Fruit fly (Drosophila melanogaster) whole organism, embryonic: Measurements from ENCODE around the gene CG5021.
A peak's percentile ranks its signal among the peaks of the same experiment; 100 is the strongest.

Source experiments
- Aef1 ChIP-seq: fragments of 200-800 bp; sonication (Bioruptor generic); IDR thresholded peaks from 3 replicates; pipeline ENCODE4 v1.3.6; 2022; ENCODE audit warnings: missing biosample characterization, missing genetic modification characterization
- Antp ChIP-seq: fragments of 200-800 bp; sonication (Bioruptor generic); optimal IDR thresholded peaks from 3 replicates; lab custom pipeline; 2016; ENCODE audit warnings: missing biosample characterization, missing genetic modification characterization
- Bteb2 ChIP-seq: fragments of 200-800 bp; sonication (Bioruptor generic); optimal IDR thresholded peaks from 2 replicates; lab custom pipeline; 2016; ENCODE audit warnings: missing biosample characterization, missing genetic modification characterization
- CG10209 ChIP-seq: fragments of 200-800 bp; sonication (Bioruptor generic); optimal IDR thresholded peaks from 3 replicates; lab custom pipeline; 2017; ENCODE audit warnings: missing biosample characterization, mild to moderate bottlenecking, missing genetic modification characterization, missing genetic modification reagents
- CG12104 ChIP-seq: fragments of 200-800 bp; sonication (Bioruptor generic); optimal IDR thresholded peaks from 3 replicates; lab custom pipeline; 2016; ENCODE audit warnings: missing biosample characterization, missing genetic modification characterization
- CG12219 ChIP-seq: fragments of 200-800 bp; sonication (Bioruptor generic); optimal IDR thresholded peaks from 3 replicates; lab custom pipeline; 2018; ENCODE audit warnings: missing biosample characterization, mild to moderate bottlenecking, missing genetic modification characterization
- CG13287 ChIP-seq: fragments of 200-800 bp; sonication (Bioruptor generic); IDR thresholded peaks from 2 replicates; pipeline ENCODE4 v1.3.6; 2022; ENCODE audit warnings: missing biosample characterization, missing genetic modification characterization; ENCODE audit not compliant: partially characterized antibody
- CG13296 ChIP-seq: fragments of 200-800 bp; sonication (Bioruptor generic); optimal IDR thresholded peaks from 3 replicates; lab custom pipeline; 2018; ENCODE audit warnings: missing biosample characterization, mild to moderate bottlenecking, missing genetic modification characterization
- CG14667 ChIP-seq: fragments of 200-800 bp; sonication (Bioruptor generic); IDR thresholded peaks from 2 replicates; pipeline ENCODE4 v1.3.6; 2022; ENCODE audit warnings: missing biosample characterization, missing genetic modification characterization
- CG16863 ChIP-seq: fragments of 200-800 bp; sonication (Bioruptor generic); optimal IDR thresholded peaks from 3 replicates; lab custom pipeline; 2016; ENCODE audit warnings: missing biosample characterization, missing genetic modification characterization
- CG17568 ChIP-seq: fragments of 200-800 bp; sonication (Bioruptor generic); optimal IDR thresholded peaks from 2 replicates; lab custom pipeline; 2018; ENCODE audit warnings: missing biosample characterization, mild to moderate bottlenecking, missing genetic modification characterization, moderate library complexity
- CG17612 ChIP-seq: fragments of 200-800 bp; sonication (Bioruptor generic); IDR thresholded peaks from 2 replicates; pipeline ENCODE4 v1.3.6; 2022; ENCODE audit warnings: missing biosample characterization, missing genetic modification characterization
- CG1792 ChIP-seq: fragments of 200-800 bp; sonication (Bioruptor generic); optimal IDR thresholded peaks from 2 replicates; lab custom pipeline; 2016; ENCODE audit warnings: missing biosample characterization, missing genetic modification characterization
- CG18476 ChIP-seq: fragments of 200-800 bp; sonication (Bioruptor generic); optimal IDR thresholded peaks from 2 replicates; lab custom pipeline; 2016; ENCODE audit warnings: missing biosample characterization, mild to moderate bottlenecking, missing genetic modification characterization
- CG30403 ChIP-seq: fragments of 200-800 bp; sonication (Bioruptor generic); optimal IDR thresholded peaks from 3 replicates; lab custom pipeline; 2016; ENCODE audit warnings: missing biosample characterization, missing genetic modification characterization
- CG31365 ChIP-seq: fragments of 200-800 bp; sonication (Bioruptor generic); optimal IDR thresholded peaks from 2 replicates; lab custom pipeline; 2018; ENCODE audit warnings: missing biosample characterization, mild to moderate bottlenecking, missing genetic modification characterization
- CG4424 ChIP-seq: fragments of 200-800 bp; sonication (Bioruptor generic); optimal IDR thresholded peaks from 3 replicates; lab custom pipeline; 2016; ENCODE audit warnings: missing biosample characterization, missing genetic modification characterization
- CG6813 ChIP-seq: fragments of 200-800 bp; sonication (Bioruptor generic); optimal IDR thresholded peaks from 2 replicates; lab custom pipeline; 2017; ENCODE audit warnings: missing biosample characterization, missing genetic modification characterization, mild to moderate bottlenecking, moderate library complexity, missing genetic modification reagents
- CG7963 ChIP-seq: fragments of 200-800 bp; sonication (Bioruptor generic); IDR thresholded peaks from 3 replicates; pipeline ENCODE4 v1.3.6; 2022; ENCODE audit warnings: missing biosample characterization, missing genetic modification characterization; ENCODE audit not compliant: partially characterized antibody
- CG8281 ChIP-seq: fragments of 200-800 bp; sonication (Bioruptor generic); optimal IDR thresholded peaks from 2 replicates; lab custom pipeline; 2018; ENCODE audit warnings: missing biosample characterization, mild to moderate bottlenecking, missing genetic modification characterization, moderate library complexity
- CG8478 ChIP-seq: fragments of >200 bp; optimal IDR thresholded peaks from 2 replicates; lab custom pipeline; 2018
- CG8944 ChIP-seq: fragments of 200-800 bp; sonication (Bioruptor generic); optimal IDR thresholded peaks from 3 replicates; lab custom pipeline; 2016; ENCODE audit warnings: missing biosample characterization, missing genetic modification characterization
- CG9437 ChIP-seq: fragments of 200-800 bp; sonication (Bioruptor generic); optimal IDR thresholded peaks from 2 replicates; lab custom pipeline; 2018; ENCODE audit warnings: missing biosample characterization, mild to moderate bottlenecking, missing genetic modification characterization
- CG9932 ChIP-seq: fragments of 200-800 bp; sonication (Bioruptor generic); IDR thresholded peaks from 2 replicates; pipeline ENCODE4 v1.3.6; 2022; ENCODE audit warnings: missing biosample characterization, missing genetic modification characterization
- H15 ChIP-seq: fragments of 200-800 bp; sonication (Bioruptor generic); IDR thresholded peaks from 3 replicates; pipeline ENCODE4 v1.3.6; 2022; ENCODE audit warnings: missing biosample characterization, missing genetic modification characterization
- HHEX ChIP-seq: fragments of 200-800 bp; sonication (Bioruptor generic); optimal IDR thresholded peaks from 3 replicates; lab custom pipeline; 2017; ENCODE audit warnings: missing biosample characterization, mild to moderate bottlenecking, missing genetic modification characterization, missing genetic modification reagents
- Max ChIP-seq: fragments of 200-800 bp; sonication (Bioruptor generic); optimal IDR thresholded peaks from 2 replicates; lab custom pipeline; 2016; ENCODE audit warnings: missing biosample characterization, mild to moderate bottlenecking, missing genetic modification characterization
- Mrtf ChIP-seq: fragments of 200-800 bp; sonication (Bioruptor generic); IDR thresholded peaks from 3 replicates; pipeline ENCODE4 v1.3.6; 2022; ENCODE audit warnings: missing biosample characterization, missing genetic modification characterization
- Myb ChIP-seq: fragments of 200-800 bp; sonication (Bioruptor generic); optimal IDR thresholded peaks from 2 replicates; lab custom pipeline; 2016; ENCODE audit warnings: missing biosample characterization, missing genetic modification characterization
- al ChIP-seq: fragments of 200-800 bp; sonication (Bioruptor generic); IDR thresholded peaks from 2 replicates; pipeline ENCODE4 v1.3.6; 2022; ENCODE audit warnings: missing biosample characterization, missing genetic modification characterization
- cad ChIP-seq: fragments of >200 bp; optimal IDR thresholded peaks from 2 replicates; lab custom pipeline; 2017; ENCODE audit warnings: missing biosample characterization, missing genetic modification characterization
- cato ChIP-seq: fragments of 200-800 bp; sonication (Bioruptor generic); optimal IDR thresholded peaks from 2 replicates; lab custom pipeline; 2016; ENCODE audit warnings: missing biosample characterization, missing genetic modification characterization, borderline replicate concordance
- caup ChIP-seq: fragments of 200-800 bp; sonication (Bioruptor generic); optimal IDR thresholded peaks from 3 replicates; lab custom pipeline; 2017; ENCODE audit warnings: missing biosample characterization, mild to moderate bottlenecking, missing genetic modification characterization, moderate library complexity; ENCODE audit not compliant: severe bottlenecking
- ci ChIP-seq: fragments of 200-800 bp; sonication (Bioruptor generic); IDR thresholded peaks from 3 replicates; pipeline ENCODE4 v1.3.6; 2022; ENCODE audit warnings: missing biosample characterization, missing genetic modification characterization
- cwo ChIP-seq: fragments of 200-800 bp; sonication (Bioruptor generic); optimal IDR thresholded peaks from 3 replicates; lab custom pipeline; 2017; ENCODE audit warnings: missing biosample characterization, missing genetic modification characterization, mild to moderate bottlenecking, moderate library complexity, missing genetic modification reagents
- danr ChIP-seq: fragments of 200-800 bp; sonication (Bioruptor generic); IDR thresholded peaks from 2 replicates; pipeline ENCODE4 v1.3.6; 2022; ENCODE audit warnings: missing biosample characterization, missing genetic modification characterization
- fd3F ChIP-seq: fragments of 200-800 bp; sonication (Bioruptor generic); optimal IDR thresholded peaks from 2 replicates; lab custom pipeline; 2018; ENCODE audit warnings: missing biosample characterization, mild to moderate bottlenecking, missing genetic modification characterization, moderate library complexity
- gem ChIP-seq: fragments of 200-800 bp; sonication (Bioruptor generic); optimal IDR thresholded peaks from 2 replicates; lab custom pipeline; 2019; ENCODE audit warnings: missing biosample characterization, mild to moderate bottlenecking, missing genetic modification characterization, moderate library complexity
- lmd ChIP-seq: fragments of 200-800 bp; sonication (Bioruptor generic); IDR thresholded peaks from 2 replicates; pipeline ENCODE4 v1.3.6; 2022; ENCODE audit warnings: missing biosample characterization, missing genetic modification characterization
- nmo ChIP-seq: fragments of 200-800 bp; sonication (Bioruptor generic); optimal IDR thresholded peaks from 2 replicates; lab custom pipeline; 2018; ENCODE audit warnings: missing biosample characterization, mild to moderate bottlenecking, missing genetic modification characterization, moderate library complexity
- pho ChIP-seq: fragments of 200-800 bp; sonication (Bioruptor generic); optimal IDR thresholded peaks from 2 replicates; lab custom pipeline; 2016; ENCODE audit warnings: missing biosample characterization, missing genetic modification characterization
- psq ChIP-seq: fragments of 200-800 bp; sonication (Bioruptor generic); optimal IDR thresholded peaks from 2 replicates; lab custom pipeline; 2017; ENCODE audit warnings: missing biosample characterization, missing genetic modification characterization
- ro ChIP-seq: fragments of 200-800 bp; sonication (Bioruptor generic); IDR thresholded peaks from 2 replicates; pipeline ENCODE4 v1.3.6; 2022; ENCODE audit warnings: missing biosample characterization, missing genetic modification characterization
- run ChIP-seq: fragments of 200-800 bp; sonication (Bioruptor generic); optimal IDR thresholded peaks from 3 replicates; lab custom pipeline; 2018; ENCODE audit warnings: missing biosample characterization, mild to moderate bottlenecking, missing genetic modification characterization
- slp2 ChIP-seq: fragments of 200-800 bp; sonication (Bioruptor generic); optimal IDR thresholded peaks from 2 replicates; lab custom pipeline; 2016; ENCODE audit warnings: missing biosample characterization, missing genetic modification characterization
- sna ChIP-seq: fragments of 200-800 bp; sonication (Bioruptor generic); IDR thresholded peaks from 2 replicates; pipeline ENCODE4 v1.3.6; 2022; ENCODE audit warnings: missing biosample characterization, missing genetic modification characterization; ENCODE audit not compliant: partially characterized antibody
- sob ChIP-seq: fragments of 200-800 bp; sonication (Bioruptor generic); IDR thresholded peaks from 2 replicates; pipeline ENCODE4 v1.3.6; 2022; ENCODE audit warnings: missing biosample characterization, missing genetic modification characterization
- tin ChIP-seq: fragments of 200-800 bp; sonication (Bioruptor generic); optimal IDR thresholded peaks from 3 replicates; lab custom pipeline; 2016; ENCODE audit warnings: missing biosample characterization, missing genetic modification characterization
- wek ChIP-seq: fragments of 200-800 bp; sonication (Bioruptor generic); optimal IDR thresholded peaks from 3 replicates; lab custom pipeline; 2018; ENCODE audit warnings: missing biosample characterization, mild to moderate bottlenecking, missing genetic modification characterization, moderate library complexity
- wor ChIP-seq: fragments of 200-800 bp; sonication (Bioruptor generic); IDR thresholded peaks from 2 replicates; pipeline ENCODE4 v1.3.6; 2022; ENCODE audit warnings: missing biosample characterization, missing genetic modification characterization
- z ChIP-seq: fragments of 200-800 bp; sonication (Bioruptor generic); IDR thresholded peaks from 3 replicates; pipeline ENCODE4 v1.3.6; 2022; ENCODE audit warnings: missing biosample characterization, missing genetic modification characterization

Gene CG5021

DNA sequence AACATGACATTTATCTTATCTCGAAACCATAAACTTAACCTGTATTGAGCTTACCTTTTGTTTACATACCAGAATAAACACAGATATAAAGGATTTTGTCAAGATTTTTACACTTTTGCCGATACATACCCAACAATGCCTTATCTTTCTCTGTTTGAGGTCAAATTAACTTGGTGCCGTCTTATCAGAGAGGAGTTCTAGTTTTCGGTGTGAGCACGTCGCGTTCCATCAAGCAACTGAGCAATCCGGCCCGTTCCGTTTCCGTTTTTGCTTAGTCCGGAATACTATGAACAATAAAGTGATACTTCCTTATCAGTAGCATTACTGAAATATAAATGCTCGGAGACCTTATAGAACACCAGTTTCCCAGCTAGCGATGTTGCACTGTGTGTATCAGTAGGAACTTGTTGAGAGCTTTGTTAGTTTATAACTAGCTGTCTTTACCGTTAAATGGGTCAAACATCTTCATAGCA lies 19.3 kb downstream of the CG5021 start, which contains the start of gene Galk (continued):
- TF ChIP-seq ro (no peak), CG8281 (tag; lab: Kevin White, UChicago) (peak; percentile 42), cad (GFP tag; lab: Kevin White, UChicago) (no peak), CG14667 (GFP tag; lab: Robert Waterston, UW) (peak; percentile 50), CG13296 (GFP tag; lab: Kevin White, UChicago) (peak; percentile 78), run (peak; percentile 60), CG13287 (GFP tag; lab: Robert Waterston, UW) (no peak), CG9437 (GFP tag; lab: Kevin White, UChicago) (peak; percentile 40), CG9932 (GFP tag; lab: Robert Waterston, UW) (peak; percentile 87), CG12219 (GFP tag; lab: Kevin White, UChicago) (peak; percentile 62), CG30403 (peak; percentile 22), wor (GFP tag; lab: Robert Waterston, UW) (no peak), slp2 (no peak), al (GFP tag; lab: Robert Waterston, UW) (peak; percentile 70), CG4424 (GFP tag; lab: Kevin White, UChicago) (peak; percentile 3), CG8478 (lab: Kevin White, UChicago) (no peak), cwo (GFP tag; lab: Kevin White, UChicago) (peak; percentile 70), caup (GFP tag; lab: Kevin White, UChicago) (peak; percentile 65), wek (peak; percentile 82), CG12104 (GFP tag; lab: Kevin White, UChicago) (no peak), Antp (peak; percentile 64), CG17568 (peak; percentile 67), cato (GFP tag; lab: Kevin White, UChicago) (no peak), Max (GFP tag; lab: Kevin White, UChicago) (no peak), H15 (GFP tag; lab: Robert Waterston, UW) (no peak), nmo (GFP tag; lab: Kevin White, UChicago) (no peak), psq (GFP tag; lab: Kevin White, UChicago) (no peak), danr (peak; percentile 28; the same call in 1 of the 2 replicates), Mrtf (GFP tag; lab: Robert Waterston, UW) (peak; percentile 52; the same call in 1 of the 3 replicates), tin (GFP tag; lab: Kevin White, UChicago) (peak; percentile 50), HHEX (GFP tag; lab: Kevin White, UChicago) (peak; percentile 63), fd3F (GFP tag; lab: Kevin White, UChicago) (peak; percentile 24), lmd (GFP tag; lab: Robert Waterston, UW) (peak; percentile 81), CG16863 (peak; percentile 51), Myb (GFP tag; lab: Kevin White, UChicago) (no peak), pho (GFP tag; lab: Kevin White, UChicago) (peak; percentile 36), sob (GFP tag; lab: Robert Waterston, UW) (peak; percentile 78), CG31365 (tag; lab: Kevin White, UChicago) (peak; percentile 26), CG18476 (peak; percentile 8), sna (GFP tag; lab: Robert Waterston, UW) (no peak), gem (tag; lab: Kevin White, UChicago) (no peak), CG8944 (GFP tag; lab: Kevin White, UChicago) (peak; percentile 27), CG6813 (GFP tag; lab: Kevin White, UChicago) (peak; percentile 77), Bteb2 (GFP tag; lab: Kevin White, UChicago) (peak; percentile 17), CG17612 (GFP tag; lab: Robert Waterston, UW) (peak; percentile 33), CG7963 (GFP tag; lab: Robert Waterston, UW) (no peak), ci (GFP tag; lab: Robert Waterston, UW) (no peak; the same call in 2 of the 3 replicates), z (no peak), CG1792 (GFP tag; lab: Kevin White, UChicago) (peak; percentile 46), Aef1 (peak; percentile 53; the same call in 1 of the 3 replicates), CG10209 (peak; percentile 58)
